Worm (Caenorhabditis elegans) whole organism, midembryonic: ENCODE results near the gene F38B2.6.

ENCODE experiments used
- cog-1 ChIP-seq: sonication (generic microtip); optimal IDR thresholded peaks from 2 replicates; lab custom pipeline; 2016; ENCODE audit warnings: missing genetic modification characterization, missing compliant biosample characterization
- flt-1 ChIP-seq: fragments of 200-800 bp; sonication (Bioruptor generic); IDR thresholded peaks from 2 replicates; pipeline ENCODE4 v1.3.6; 2022; ENCODE audit warnings: missing genetic modification characterization, missing compliant biosample characterization
- ref-1 ChIP-seq: fragments of 200-800 bp; sonication (Bioruptor generic); conservative IDR thresholded peaks from 2 replicates; pipeline ENCODE4 v1.3.6; 2022; ENCODE audit warnings: missing genetic modification reagents, missing genetic modification characterization, missing compliant biosample characterization
- ztf-23 ChIP-seq: fragments of 200-800 bp; sonication (Bioruptor generic); IDR thresholded peaks from 2 replicates; pipeline ENCODE4 v1.3.6; 2022; ENCODE audit warnings: missing genetic modification reagents, missing genetic modification characterization, missing compliant biosample characterization

ce11 chrX:11248083-11248482 lies 33.0 kb downstream of the F38B2.6 start:
- peak; percentile 37; the same call in 1 of the 2 replicates for TF ChIP-seq flt-1 (GFP tag; lab: Robert Waterston, UW)
- peak; percentile 2 for TF ChIP-seq cog-1 (tag; lab: Kevin White, UChicago)
- no peak for TF ChIP-seq ref-1
- no peak for TF ChIP-seq ztf-23 (GFP tag; lab: Robert Waterston, UW)
